Fruit fly (Drosophila melanogaster): Measurements from ENCODE around the gene CG45116.

CG45116 gene

dm6 chr3L:22741389-22742120 lies 42.3 kb downstream of the CG45116 start, which contains the start of gene CG7369 (continued):
- TF ChIP-seq Bgb (GFP tag; IDR thresholded peaks at IDR 0.05; ENCODE audit: partially characterized antibody) = peak; percentile 50; the same call in 1 of the 2 replicates
- TF ChIP-seq CG2199 (GFP tag; IDR thresholded peaks at IDR 0.05) = 0 out of 3 replicates have a peak, but pooled peaks have one; percentile 8
- TF ChIP-seq CG13624 (GFP tag; optimal IDR thresholded peaks at IDR 0.05) = peak; percentile 82
- TF ChIP-seq slou (GFP tag; optimal IDR thresholded peaks at IDR 0.05) = peak; percentile 76
- peak; percentile 71 for TF ChIP-seq E2f1 (GFP tag; IDR thresholded peaks at IDR 0.05)
- TF ChIP-seq CG4360 (GFP tag; IDR thresholded peaks at IDR 0.05) = no peak
- TF ChIP-seq Myb (GFP tag; optimal IDR thresholded peaks at IDR 0.05) = peak; percentile 62
- TF ChIP-seq Rfx (GFP tag; IDR thresholded peaks at IDR 0.05) = peak; percentile 89
- peak; percentile 37 for TF ChIP-seq Atf-2 (GFP tag; optimal IDR thresholded peaks at IDR 0.05)
- peak; percentile 89 for TF ChIP-seq CG18619 (GFP tag; optimal IDR thresholded peaks at IDR 0.05)
- peak; percentile 92 for TF ChIP-seq CG2120 (GFP tag; optimal IDR thresholded peaks at IDR 0.05)
- TF ChIP-seq crc (GFP tag; optimal IDR thresholded peaks at IDR 0.05) = peak; percentile 60
- TF ChIP-seq vvl (GFP tag; IDR thresholded peaks at IDR 0.05) = peak; percentile 82
- peak; percentile 91 for TF ChIP-seq CG10543 (GFP tag; optimal IDR thresholded peaks at IDR 0.05)
- no peak for TF ChIP-seq CG31365 (tag; optimal IDR thresholded peaks at IDR 0.05)
- peak; percentile 71 for TF ChIP-seq CG13296 (GFP tag; optimal IDR thresholded peaks at IDR 0.05)
- TF ChIP-seq crp (GFP tag; optimal IDR thresholded peaks at IDR 0.05) = peak; percentile 34 to 81
- TF ChIP-seq sens (GFP tag) = peak; percentile 96
- peak; percentile 77 for TF ChIP-seq Six4 (GFP tag; optimal IDR thresholded peaks at IDR 0.05)
- TF ChIP-seq Lpt (GFP tag; optimal IDR thresholded peaks at IDR 0.05) = no peak
- peak; percentile 63 for TF ChIP-seq CG16863 (GFP tag; optimal IDR thresholded peaks at IDR 0.05)
- peak; percentile 76 for TF ChIP-seq CG2129 (GFP tag; IDR thresholded peaks at IDR 0.05; ENCODE audit: partially characterized antibody)
- TF ChIP-seq CG4707 (GFP tag; optimal IDR thresholded peaks at IDR 0.05) = no peak
- TF ChIP-seq sna (GFP tag; IDR thresholded peaks at IDR 0.05; ENCODE audit: partially characterized antibody) = peak; percentile 85
- peak; percentile 89 for TF ChIP-seq Chrac-16 (GFP tag; optimal IDR thresholded peaks at IDR 0.05)
- peak; percentile 77 for TF ChIP-seq fu2 (GFP tag; optimal IDR thresholded peaks at IDR 0.05)
- TF ChIP-seq ash1 (GFP tag; optimal IDR thresholded peaks at IDR 0.05) = no peak
- TF ChIP-seq croc (GFP tag; conservative IDR thresholded peaks at IDR 0.05) = peak; percentile 67
- TF ChIP-seq ab (GFP tag; optimal IDR thresholded peaks at IDR 0.05) = peak; percentile 43
- TF ChIP-seq CG7786 (GFP tag; optimal IDR thresholded peaks at IDR 0.05) = peak; percentile 77
- TF ChIP-seq CG18262 (tag; optimal IDR thresholded peaks at IDR 0.05) = peak; percentile 81
- peak; percentile 59 for TF ChIP-seq nerfin-2 (GFP tag; IDR thresholded peaks at IDR 0.05; ENCODE audit: partially characterized antibody)
- TF ChIP-seq Jarid2 (GFP tag; optimal IDR thresholded peaks at IDR 0.05) = peak; percentile 55
- TF ChIP-seq Xbp1 (GFP tag; optimal IDR thresholded peaks at IDR 0.05) = peak; percentile 85
- peak; percentile 72 for TF ChIP-seq dmrt11E (tag; optimal IDR thresholded peaks at IDR 0.05)
- peak; percentile 10 for TF ChIP-seq Hey (tag; optimal IDR thresholded peaks at IDR 0.05)
- peak; percentile 97 for TF ChIP-seq Sin3A (optimal IDR thresholded peaks at IDR 0.05)
- peak; percentile 27 for TF ChIP-seq CG2202 (tag; optimal IDR thresholded peaks at IDR 0.05)
- peak; percentile 66 for TF ChIP-seq CG6689 (GFP tag; IDR thresholded peaks at IDR 0.05)
- peak; percentile 63 for TF ChIP-seq CG9609 (GFP tag; optimal IDR thresholded peaks at IDR 0.05)
- no peak for TF ChIP-seq Dfd (GFP tag; optimal IDR thresholded peaks at IDR 0.05)
- peak; percentile 24 for TF ChIP-seq CG6854 (GFP tag; optimal IDR thresholded peaks at IDR 0.05)
- TF ChIP-seq CG9727 (GFP tag; optimal IDR thresholded peaks at IDR 0.05) = peak; percentile 89
- peak; percentile 63 for TF ChIP-seq CG17612 (GFP tag; IDR thresholded peaks at IDR 0.05)
- peak; percentile 84 for TF ChIP-seq dysf (GFP tag; IDR thresholded peaks at IDR 0.05)
- peak; percentile 33 for TF ChIP-seq salm (tag; optimal IDR thresholded peaks at IDR 0.05)
- peak; percentile 92 for TF ChIP-seq CG13775 (GFP tag; optimal IDR thresholded peaks at IDR 0.05)
- peak; percentile 80 for TF ChIP-seq zen (tag; optimal IDR thresholded peaks at IDR 0.05)
- peak; percentile 57 for TF ChIP-seq CG3407 (GFP tag; optimal IDR thresholded peaks at IDR 0.05)
- peak; percentile 69 for TF ChIP-seq Drgx (GFP tag; IDR thresholded peaks at IDR 0.05)
